Worm (Caenorhabditis elegans) whole organism, young adult: ENCODE results near the gene C54E10.3.
A peak's percentile ranks its signal among the peaks of the same experiment; 100 is the strongest.

ENCODE experiments used
- B0261.1 ChIP-seq: sonication (generic microtip); optimal IDR thresholded peaks from 2 replicates; lab custom pipeline; 2016; ENCODE audit warnings: mild to moderate bottlenecking, missing genetic modification characterization, moderate library complexity, missing compliant biosample characterization
- C06A6.2 ChIP-seq: fragments of 200-800 bp; sonication (Bioruptor generic); conservative IDR thresholded peaks from 2 replicates; pipeline ENCODE4 v1.3.6; 2022; ENCODE audit warnings: missing genetic modification characterization, missing compliant biosample characterization
- D2030.7 ChIP-seq: fragments of 200-800 bp; sonication (Bioruptor generic); IDR thresholded peaks from 2 replicates; pipeline ENCODE4 v1.3.6; 2022; ENCODE audit warnings: missing genetic modification reagents, missing genetic modification characterization, missing compliant biosample characterization
- F23B12.7 ChIP-seq: sonication (generic microtip); optimal IDR thresholded peaks from 2 replicates; lab custom pipeline; 2017; ENCODE audit warnings: missing genetic modification characterization, mild to moderate bottlenecking, missing compliant biosample characterization, antibody characterized with exemption, moderate library complexity; ENCODE audit not compliant: insufficient read depth
- F37B4.10 ChIP-seq: fragments of 200-800 bp; sonication (Bioruptor generic); IDR thresholded peaks from 2 replicates; pipeline ENCODE4 v1.3.6; 2022; ENCODE audit warnings: missing genetic modification characterization, missing compliant biosample characterization
- F55B11.4 ChIP-seq: sonication (generic microtip); optimal IDR thresholded peaks from 2 replicates; lab custom pipeline; 2016; ENCODE audit warnings: missing compliant biosample characterization, missing genetic modification characterization, borderline replicate concordance; ENCODE audit not compliant: insufficient read depth
- F57A8.1 ChIP-seq: fragments of 200-800 bp; sonication (Bioruptor generic); optimal IDR thresholded peaks from 2 replicates; lab custom pipeline; 2018; ENCODE audit warnings: mild to moderate bottlenecking, missing genetic modification characterization, moderate library complexity, missing compliant biosample characterization
- K11D2.4 ChIP-seq: fragments of 200-800 bp; sonication (Bioruptor generic); IDR thresholded peaks from 2 replicates; pipeline ENCODE4 v1.3.6; 2022; ENCODE audit warnings: missing genetic modification reagents, missing genetic modification characterization, missing compliant biosample characterization
- T07F8.4 ChIP-seq: sonication (generic microtip); optimal IDR thresholded peaks from 2 replicates; lab custom pipeline; 2016; ENCODE audit warnings: mild to moderate bottlenecking, missing genetic modification characterization, moderate library complexity, missing compliant biosample characterization
- Y53G8AR.9 ChIP-seq: fragments of 200-800 bp; sonication (Bioruptor generic); conservative IDR thresholded peaks from 2 replicates; pipeline ENCODE4 v1.3.6; 2022; ENCODE audit warnings: missing genetic modification reagents, missing genetic modification characterization, missing compliant biosample characterization
- Y56A3A.18 ChIP-seq: fragments of 200-800 bp; sonication (Bioruptor generic); IDR thresholded peaks from 2 replicates; pipeline ENCODE4 v1.3.6; 2022; ENCODE audit warnings: missing genetic modification reagents, missing genetic modification characterization, missing compliant biosample characterization
- Y79H2A.3 ChIP-seq: fragments of 200-800 bp; sonication (Bioruptor generic); conservative IDR thresholded peaks from 2 replicates; pipeline ENCODE4 v1.3.6; 2022; ENCODE audit warnings: missing genetic modification reagents, missing genetic modification characterization, missing compliant biosample characterization
- Y95B8A.8 ChIP-seq: fragments of 200-800 bp; sonication (Bioruptor generic); IDR thresholded peaks from 2 replicates; pipeline ENCODE4 v1.3.6; 2022; ENCODE audit warnings: missing genetic modification reagents, missing genetic modification characterization, missing compliant biosample characterization
- aptf-2 ChIP-seq: fragments of 200-800 bp; sonication (Bioruptor generic); conservative IDR thresholded peaks from 2 replicates; pipeline ENCODE4 v1.3.6; 2022; ENCODE audit warnings: missing genetic modification reagents, missing genetic modification characterization, missing compliant biosample characterization
- aptf-3 ChIP-seq: fragments of 200-800 bp; sonication (Bioruptor generic); IDR thresholded peaks from 2 replicates; pipeline ENCODE4 v1.3.6; 2022; ENCODE audit warnings: missing genetic modification characterization, missing compliant biosample characterization
- atf-7 ChIP-seq: sonication (generic microtip); optimal IDR thresholded peaks from 2 replicates; lab custom pipeline; 2017; ENCODE audit warnings: mild to moderate bottlenecking, missing genetic modification characterization, missing compliant biosample characterization
- bed-1 ChIP-seq: fragments of 200-800 bp; sonication (Bioruptor generic); IDR thresholded peaks from 2 replicates; pipeline ENCODE4 v1.3.6; 2022; ENCODE audit warnings: missing genetic modification reagents, missing genetic modification characterization, missing compliant biosample characterization
- cebp-1 ChIP-seq, 2 experiments: fragments of 200-800 bp in 1 of 2; sonication (Bioruptor generic) in 1 of 2; sonication (generic microtip) in 1 of 2; IDR thresholded peaks in 1 of 2; optimal IDR thresholded peaks in 1 of 2; 2 replicates each; pipeline versions ENCODE4 v1.3.6 to Lab custom; 2017 to 2022; ENCODE audit warnings: missing compliant biosample characterization in 2 of 2, missing genetic modification characterization in 2 of 2, mild to moderate bottlenecking in 1 of 2, missing genetic modification reagents in 1 of 2, moderate library complexity in 1 of 2
- ceh-27 ChIP-seq: fragments of 200-800 bp; sonication (Bioruptor generic); optimal IDR thresholded peaks from 2 replicates; lab custom pipeline; 2018; ENCODE audit warnings: mild to moderate bottlenecking, missing genetic modification characterization, moderate library complexity, missing compliant biosample characterization
- ceh-58 ChIP-seq: fragments of 200-800 bp; sonication (Bioruptor generic); IDR thresholded peaks from 2 replicates; pipeline ENCODE4 v1.3.6; 2022; ENCODE audit warnings: missing genetic modification characterization, missing compliant biosample characterization
- ceh-91 ChIP-seq: fragments of 200-800 bp; sonication (Bioruptor generic); IDR thresholded peaks from 2 replicates; pipeline ENCODE4 v1.3.6; 2022; ENCODE audit warnings: missing genetic modification reagents, missing genetic modification characterization, missing compliant biosample characterization
- dox-1 ChIP-seq: fragments of 200-800 bp; sonication (Bioruptor generic); IDR thresholded peaks from 2 replicates; pipeline ENCODE4 v1.3.6; 2022; ENCODE audit warnings: missing genetic modification reagents, missing genetic modification characterization, missing compliant biosample characterization
- ets-4 ChIP-seq: fragments of 200-800 bp; sonication (Bioruptor generic); optimal IDR thresholded peaks from 2 replicates; lab custom pipeline; 2018; ENCODE audit warnings: mild to moderate bottlenecking, missing genetic modification characterization, missing compliant biosample characterization
- hrde-1 ChIP-seq: sonication (generic microtip); optimal IDR thresholded peaks from 2 replicates; lab custom pipeline; 2016; ENCODE audit warnings: missing genetic modification characterization, mild to moderate bottlenecking, missing compliant biosample characterization, moderate library complexity, missing genotype, missing genetic modification reagents, borderline replicate concordance
- let-607 ChIP-seq, 2 experiments: fragments of 200-800 bp in 1 of 2; sonication (Bioruptor generic) in 1 of 2; sonication (generic microtip) in 1 of 2; optimal IDR thresholded peaks; 2 replicates each; lab custom pipeline; 2016 to 2018; ENCODE audit warnings: mild to moderate bottlenecking in 2 of 2, missing compliant biosample characterization in 2 of 2, missing genetic modification characterization in 2 of 2, moderate library complexity in 2 of 2, missing genotype in 1 of 2
- lin-40 ChIP-seq: sonication (generic microtip); optimal IDR thresholded peaks from 2 replicates; lab custom pipeline; 2016; ENCODE audit warnings: missing genetic modification characterization, mild to moderate bottlenecking, missing compliant biosample characterization, missing genotype, missing genetic modification reagents
- lsl-1 ChIP-seq: fragments of 200-800 bp; sonication (Bioruptor generic); optimal IDR thresholded peaks from 2 replicates; lab custom pipeline; 2018; ENCODE audit warnings: mild to moderate bottlenecking, missing genetic modification characterization, moderate library complexity, missing compliant biosample characterization
- madf-10 ChIP-seq: sonication (generic microtip); optimal IDR thresholded peaks from 2 replicates; lab custom pipeline; 2016; ENCODE audit warnings: mild to moderate bottlenecking, missing genetic modification characterization, missing compliant biosample characterization
- nfyb-1 ChIP-seq: fragments of 200-800 bp; sonication (Bioruptor generic); IDR thresholded peaks from 2 replicates; pipeline ENCODE4 v1.3.6; 2022; ENCODE audit warnings: missing genetic modification reagents, missing genetic modification characterization, missing compliant biosample characterization
- nhr-120 ChIP-seq: fragments of 200-800 bp; sonication (Bioruptor generic); IDR thresholded peaks from 2 replicates; pipeline ENCODE4 v1.3.6; 2022; ENCODE audit warnings: missing genetic modification characterization, missing compliant biosample characterization
- nhr-80 ChIP-seq: sonication (generic microtip); optimal IDR thresholded peaks from 2 replicates; lab custom pipeline; 2016; ENCODE audit warnings: missing genetic modification characterization, missing compliant biosample characterization
- pbrm-1 ChIP-seq: fragments of 200-800 bp; sonication (Bioruptor generic); IDR thresholded peaks from 2 replicates; pipeline ENCODE4 v1.3.6; 2022; ENCODE audit warnings: missing genetic modification reagents, missing genetic modification characterization, missing compliant biosample characterization
- rcor-1 ChIP-seq: fragments of 200-800 bp; sonication (Bioruptor generic); IDR thresholded peaks from 2 replicates; pipeline ENCODE4 v1.3.6; 2022; ENCODE audit warnings: missing genetic modification reagents, missing genetic modification characterization, missing compliant biosample characterization
- snpc-4 ChIP-seq, 5 experiments: fragments of 150-350 bp in 1 of 5; sonication (generic microtip) in 4 of 5; optimal IDR thresholded peaks; 2 replicates each; lab custom pipeline; 2014 to 2018; ENCODE audit warnings: missing genetic modification characterization in 5 of 5, missing biosample characterization in 3 of 5, antibody characterized with exemption in 2 of 5, mild to moderate bottlenecking in 2 of 5, missing compliant biosample characterization in 2 of 5, missing genotype in 2 of 5, moderate library complexity in 2 of 5, missing genetic modification reagents in 1 of 5
- zfh-2 ChIP-seq: fragments of 200-800 bp; sonication (Bioruptor generic); conservative IDR thresholded peaks from 2 replicates; pipeline ENCODE4 v1.3.6; 2022; ENCODE audit warnings: missing genetic modification reagents, missing genetic modification characterization, missing compliant biosample characterization
- zim-3 ChIP-seq: sonication (generic microtip); optimal IDR thresholded peaks from 2 replicates; lab custom pipeline; 2017; ENCODE audit warnings: mild to moderate bottlenecking, missing genetic modification characterization, moderate library complexity, missing compliant biosample characterization
- ztf-25 ChIP-seq: fragments of 200-800 bp; sonication (Bioruptor generic); IDR thresholded peaks from 2 replicates; pipeline ENCODE4 v1.3.6; 2022; ENCODE audit warnings: missing genetic modification reagents, missing genetic modification characterization, missing compliant biosample characterization
- ztf-28 ChIP-seq: fragments of 200-800 bp; sonication (Bioruptor generic); IDR thresholded peaks from 2 replicates; pipeline ENCODE4 v1.3.6; 2022; ENCODE audit warnings: missing genetic modification reagents, missing genetic modification characterization, missing compliant biosample characterization

C54E10.3 gene

DNA sequence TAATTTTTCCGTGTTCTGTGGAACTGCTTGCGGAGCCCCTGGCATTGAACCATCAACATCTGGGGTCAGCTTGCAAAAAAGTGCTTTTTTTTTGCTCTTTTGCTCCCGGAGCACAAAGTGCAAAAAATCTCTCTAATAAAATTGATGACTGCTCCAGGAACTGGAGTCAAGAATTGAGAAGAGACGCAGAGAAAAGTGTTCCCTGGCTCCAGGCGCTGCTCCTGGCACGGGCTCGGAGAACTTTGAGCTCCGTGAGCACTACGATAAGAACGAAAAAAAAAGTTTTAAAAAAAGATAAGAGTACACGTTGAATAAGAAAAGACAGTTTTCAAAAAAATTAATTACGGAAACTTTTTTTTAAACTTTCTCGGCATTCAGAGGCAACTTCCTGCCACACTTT lies 28.1 kb upstream of the C54E10.3 start (continued):
- TF ChIP-seq Y53G8AR.9 (no peak), D2030.7 (GFP tag; lab: Robert Waterston, UW) (no peak), ceh-27 (GFP tag; lab: Kevin White, UChicago) (no peak), Y56A3A.18 (GFP tag; lab: Robert Waterston, UW) (no peak), aptf-3 (GFP tag; lab: Robert Waterston, UW) (no peak), madf-10 (tag; lab: Kevin White, UChicago) (no peak), cebp-1 (GFP tag; IDR thresholded peaks at IDR 0.05; lab: Robert Waterston, UW) (no peak), cebp-1 (tag; optimal IDR thresholded peaks at IDR 0.05; lab: Kevin White, UChicago) (peak; percentile 32), let-607 (tag; optimal IDR thresholded peaks at IDR 0.05; lab: Kevin White, UChicago) (no peak), ztf-25 (GFP tag; lab: Robert Waterston, UW) (no peak), ceh-58 (GFP tag; lab: Robert Waterston, UW) (no peak), K11D2.4 (GFP tag; lab: Robert Waterston, UW) (no peak), nhr-80 (tag; lab: Kevin White, UChicago) (peak; percentile 76), F23B12.7 (no peak), pbrm-1 (GFP tag; lab: Robert Waterston, UW) (no peak), nfyb-1 (no peak), aptf-2 (GFP tag; lab: Robert Waterston, UW) (no peak), F57A8.1 (GFP tag; lab: Kevin White, UChicago) (no peak), B0261.1 (tag; lab: Kevin White, UChicago) (no peak), zim-3 (tag; lab: Kevin White, UChicago) (no peak), dox-1 (GFP tag; lab: Robert Waterston, UW) (peak; percentile 61), ztf-28 (GFP tag; lab: Robert Waterston, UW) (no peak), hrde-1 (tag; lab: Kevin White, UChicago) (no peak), snpc-4 (GFP tag; optimal IDR thresholded peaks at IDR 0.05; lab: Kevin White, UChicago) (no peak), snpc-4 (tag; optimal IDR thresholded peaks at IDR 0.05; lab: Kevin White, UChicago) (peak in 1 of 4 experiments; percentile 15)

DNA sequence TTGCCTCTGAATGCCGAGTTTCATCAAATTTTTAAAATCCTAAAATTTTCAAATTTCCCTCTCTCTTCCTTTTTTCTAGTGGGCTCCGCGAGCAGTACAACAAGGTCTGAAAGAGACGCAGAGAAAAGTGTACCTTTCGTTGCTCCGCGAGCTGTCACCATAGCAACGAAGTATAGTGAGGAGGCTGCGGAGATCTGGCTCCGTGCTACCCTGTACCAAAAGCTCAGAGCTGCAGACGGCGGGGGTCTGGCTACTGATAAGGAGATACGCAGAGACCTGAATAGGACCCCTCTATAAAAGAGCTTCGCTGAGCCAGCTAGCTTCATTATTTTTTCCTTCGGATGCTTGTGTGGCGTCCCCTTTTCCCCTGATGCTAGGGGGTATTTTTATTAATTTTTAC lies 27.3 kb upstream of the C54E10.3 start, which contains the start of gene Y17D7B.10:
Y17D7B.10 (plus strand) TSS at position 243 of the 400 bp plus-strand sequence.
- TF ChIP-seq ets-4 (no peak), F23B12.7 (no peak), Y95B8A.8 (GFP tag; lab: Robert Waterston, UW) (no peak)

DNA sequence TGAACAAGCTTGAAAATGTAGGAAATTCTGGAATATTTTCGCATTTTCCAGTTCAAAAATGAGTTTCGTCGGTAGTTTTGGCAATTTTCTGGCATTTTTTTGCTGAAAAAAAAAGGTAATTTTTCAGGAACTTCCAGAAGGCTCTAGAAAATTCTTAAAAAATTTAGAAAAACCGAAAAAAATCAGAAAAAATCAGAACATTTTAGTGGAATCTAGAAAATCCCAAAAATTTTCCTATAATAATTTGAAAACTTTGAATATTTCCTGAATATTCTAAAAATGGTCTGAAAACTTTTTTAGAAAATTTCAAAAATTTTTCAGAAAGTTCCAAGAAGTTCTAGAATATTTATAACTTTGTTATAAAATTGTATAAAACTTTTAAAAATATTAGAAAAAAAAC lies 24.1 kb upstream of the C54E10.3 start, which contains the start of gene Y17D7B.3:
Y17D7B.3 (minus strand) TSS at position 101 of the 400 bp plus-strand sequence.
- TF ChIP-seq ets-4 = no peak
- TF ChIP-seq C06A6.2 (GFP tag; lab: Robert Waterston, UW) = no peak
- no peak for TF ChIP-seq nhr-120 (GFP tag; lab: Robert Waterston, UW)
- TF ChIP-seq F37B4.10 (GFP tag; lab: Robert Waterston, UW) = no peak
- no peak for TF ChIP-seq T07F8.4 (tag; lab: Kevin White, UChicago)
- TF ChIP-seq D2030.7 (GFP tag; lab: Robert Waterston, UW) = no peak
- TF ChIP-seq F55B11.4 (tag; lab: Kevin White, UChicago) = no peak
- no peak for TF ChIP-seq ztf-28 (GFP tag; lab: Robert Waterston, UW)
- TF ChIP-seq ceh-91 (GFP tag; lab: Robert Waterston, UW) = no peak
- TF ChIP-seq Y56A3A.18 (GFP tag; lab: Robert Waterston, UW) = no peak
- TF ChIP-seq atf-7 (tag; lab: Kevin White, UChicago) = no peak
- TF ChIP-seq zfh-2 (GFP tag; lab: Robert Waterston, UW) = no peak
- TF ChIP-seq nfyb-1 = no peak
- TF ChIP-seq B0261.1 (tag; lab: Kevin White, UChicago) = no peak
- no peak for TF ChIP-seq bed-1 (GFP tag; lab: Robert Waterston, UW)
- TF ChIP-seq lin-40 = no peak
- TF ChIP-seq Y79H2A.3 = no peak
- no peak for TF ChIP-seq K11D2.4 (GFP tag; lab: Robert Waterston, UW)
- no peak for TF ChIP-seq rcor-1
- TF ChIP-seq lsl-1 (GFP tag; lab: Kevin White, UChicago) = no peak
